Fruit fly (Drosophila melanogaster): ENCODE data around the gene Grasp65.

Gene Grasp65

dm6 chr3L:19922833-19923745 lies 1.7 kb upstream of the Grasp65 start, which contains the start of gene Pfdn6:
Pfdn6 (plus strand) TSS chr3L:19923671.
- TF ChIP-seq EcR (GFP tag; optimal IDR thresholded peaks at IDR 0.05): no peak
- TF ChIP-seq CG14655 (GFP tag; optimal IDR thresholded peaks at IDR 0.05): no peak
- TF ChIP-seq Pif1A (GFP tag; optimal IDR thresholded peaks at IDR 0.05): no peak
- TF ChIP-seq CG10348 (GFP tag; IDR thresholded peaks at IDR 0.05): no peak
- peak; percentile 57 for TF ChIP-seq CG15710 (tag; optimal IDR thresholded peaks at IDR 0.05)
- TF ChIP-seq CG12605 (GFP tag; IDR thresholded peaks at IDR 0.05): no peak
- no peak for TF ChIP-seq gl (tag; optimal IDR thresholded peaks at IDR 0.05)
- TF ChIP-seq CG13204 (GFP tag; optimal IDR thresholded peaks at IDR 0.05): no peak
- TF ChIP-seq CG4496 (GFP tag; IDR thresholded peaks at IDR 0.05): peak; percentile 61; the same call in 2 of the 3 replicates
- no peak for TF ChIP-seq D1 (tag; optimal IDR thresholded peaks at IDR 0.05)
- TF ChIP-seq CG17806 (tag; optimal IDR thresholded peaks at IDR 0.05): peak; percentile 21
- no peak for TF ChIP-seq Pif1B (GFP tag; optimal IDR thresholded peaks at IDR 0.05)
- peak; percentile 18 for TF ChIP-seq CG9948 (tag; optimal IDR thresholded peaks at IDR 0.05)
- no peak for TF ChIP-seq CG8159 (tag; optimal IDR thresholded peaks at IDR 0.05)
- peak; percentile 20 for TF ChIP-seq CG34367 (tag; optimal IDR thresholded peaks at IDR 0.05)
- TF ChIP-seq Ets98B (GFP tag; IDR thresholded peaks at IDR 0.05): peak; percentile 72
- TF ChIP-seq Snoo (tag; optimal IDR thresholded peaks at IDR 0.05): peak; percentile 35
- TF ChIP-seq CG8301 (tag; optimal IDR thresholded peaks at IDR 0.05): no peak
- peak; percentile 75 for TF ChIP-seq CG32121 (GFP tag; IDR thresholded peaks at IDR 0.05)
- TF ChIP-seq fd96Ca (GFP tag; IDR thresholded peaks at IDR 0.05): peak; percentile 92
- 0 out of 2 replicates have a peak, but pooled peaks have one; percentile 38 for TF ChIP-seq rn (GFP tag; IDR thresholded peaks at IDR 0.05)

dm6 chr3L:19928435-19929011 lies 3.8 kb downstream of the Grasp65 start, which contains the start of the genes CG8004 and RhoGDI:
CG8004 (minus strand) TSS chr3L:19928508.
RhoGDI (plus strand) TSS chr3L:19928743.
- TF ChIP-seq D1 (tag; optimal IDR thresholded peaks at IDR 0.05): no peak
- peak; percentile 29 for TF ChIP-seq CG9948 (tag; optimal IDR thresholded peaks at IDR 0.05)
- peak; percentile 50 for TF ChIP-seq CG17806 (tag; optimal IDR thresholded peaks at IDR 0.05)
- TF ChIP-seq Pif1B (GFP tag; optimal IDR thresholded peaks at IDR 0.05): no peak
- no peak for TF ChIP-seq Pif1A (GFP tag; optimal IDR thresholded peaks at IDR 0.05)
- TF ChIP-seq fd96Ca (GFP tag; IDR thresholded peaks at IDR 0.05): peak; percentile 47; the same call in 1 of the 3 replicates
- no peak for TF ChIP-seq CG32121 (GFP tag; IDR thresholded peaks at IDR 0.05)
- TF ChIP-seq CG10348 (GFP tag; IDR thresholded peaks at IDR 0.05): no peak
- no peak for TF ChIP-seq CG8301 (tag; optimal IDR thresholded peaks at IDR 0.05)
- no peak for TF ChIP-seq CG13204 (GFP tag; optimal IDR thresholded peaks at IDR 0.05)
- no peak for TF ChIP-seq CG12605 (GFP tag; IDR thresholded peaks at IDR 0.05)
- peak; percentile 15 for TF ChIP-seq Snoo (tag; optimal IDR thresholded peaks at IDR 0.05)
- TF ChIP-seq CG4496 (GFP tag; IDR thresholded peaks at IDR 0.05): 0 out of 3 replicates have a peak, but pooled peaks have one; percentile 39
- peak; percentile 55 for TF ChIP-seq CG8159 (tag; optimal IDR thresholded peaks at IDR 0.05)
- no peak for TF ChIP-seq rn (GFP tag; IDR thresholded peaks at IDR 0.05)
- no peak for TF ChIP-seq CG34367 (tag; optimal IDR thresholded peaks at IDR 0.05)
- TF ChIP-seq gl (tag; optimal IDR thresholded peaks at IDR 0.05): no peak
- peak; percentile 51 for TF ChIP-seq Ets98B (GFP tag; IDR thresholded peaks at IDR 0.05)
- no peak for TF ChIP-seq CG14655 (GFP tag; optimal IDR thresholded peaks at IDR 0.05)
- TF ChIP-seq CG15710 (tag; optimal IDR thresholded peaks at IDR 0.05): peak; percentile 39
- TF ChIP-seq EcR (GFP tag; optimal IDR thresholded peaks at IDR 0.05): no peak

- 0 out of 3 replicates have a peak, but pooled peaks have one; percentile 8 for TF ChIP-seq fd96Ca (GFP tag; IDR thresholded peaks at IDR 0.05)
- no peak for TF ChIP-seq CG13204 (GFP tag; optimal IDR thresholded peaks at IDR 0.05)
- TF ChIP-seq Ets98B (GFP tag; IDR thresholded peaks at IDR 0.05): peak; percentile 60
- peak; percentile 7 for TF ChIP-seq CG8301 (tag; optimal IDR thresholded peaks at IDR 0.05)
- TF ChIP-seq CG34367 (tag; optimal IDR thresholded peaks at IDR 0.05): no peak
- TF ChIP-seq CG32121 (GFP tag; IDR thresholded peaks at IDR 0.05): peak; percentile 53; the same call in 1 of the 2 replicates
- no peak for TF ChIP-seq CG14655 (GFP tag; optimal IDR thresholded peaks at IDR 0.05)
- peak; percentile 5 for TF ChIP-seq CG8159 (tag; optimal IDR thresholded peaks at IDR 0.05)
- peak; percentile 16 for TF ChIP-seq Snoo (tag; optimal IDR thresholded peaks at IDR 0.05)
- TF ChIP-seq CG9948 (tag; optimal IDR thresholded peaks at IDR 0.05): no peak
- peak; percentile 77 for TF ChIP-seq CG12605 (GFP tag; IDR thresholded peaks at IDR 0.05)
- no peak for TF ChIP-seq CG17806 (tag; optimal IDR thresholded peaks at IDR 0.05)
- TF ChIP-seq CG15710 (tag; optimal IDR thresholded peaks at IDR 0.05): no peak
These were observed 4.4 kb downstream of the Grasp65 start for dm6 chr3L:19929051-19929718.

DNA sequence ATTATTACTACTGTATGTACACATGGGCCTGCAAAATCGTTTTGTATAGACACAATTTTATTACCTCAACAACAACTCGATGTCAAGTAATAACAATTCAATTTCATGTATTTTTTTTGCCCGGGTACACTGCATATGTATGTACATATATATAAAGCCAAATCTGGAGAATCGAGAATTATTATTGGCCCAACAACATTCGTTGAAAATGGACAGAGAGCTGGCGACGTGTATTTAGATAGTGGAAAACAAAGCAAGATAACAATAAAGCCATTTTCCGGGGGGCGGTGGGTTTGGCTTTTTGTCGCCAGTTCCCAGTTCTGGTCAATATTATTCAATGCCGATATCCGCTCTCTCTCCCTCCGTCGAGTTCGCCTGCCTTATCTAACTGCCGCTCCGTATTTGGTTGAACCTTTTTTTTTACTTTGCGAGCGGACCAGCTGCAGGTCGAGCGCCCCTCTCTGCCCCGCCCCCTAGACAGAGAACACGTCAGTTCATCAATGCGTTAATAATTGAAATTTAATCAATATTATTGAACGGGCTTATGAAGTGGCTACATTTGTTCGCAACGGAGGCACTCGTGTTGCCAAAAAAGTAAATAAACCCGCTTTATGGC lies 5.1 kb downstream of the Grasp65 start:
- TF ChIP-seq CG10348 (GFP tag; IDR thresholded peaks at IDR 0.05) (no peak), CG13204 (GFP tag; optimal IDR thresholded peaks at IDR 0.05) (no peak)

- no peak for TF ChIP-seq CG8159 (tag; optimal IDR thresholded peaks at IDR 0.05)
- TF ChIP-seq EcR (GFP tag; optimal IDR thresholded peaks at IDR 0.05): no peak
- TF ChIP-seq CG17806 (tag; optimal IDR thresholded peaks at IDR 0.05): no peak
- no peak for TF ChIP-seq CG4496 (GFP tag; IDR thresholded peaks at IDR 0.05)
- no peak for TF ChIP-seq Ets98B (GFP tag; IDR thresholded peaks at IDR 0.05)
- TF ChIP-seq gl (tag; optimal IDR thresholded peaks at IDR 0.05): no peak
- TF ChIP-seq CG8301 (tag; optimal IDR thresholded peaks at IDR 0.05): no peak
- no peak for TF ChIP-seq CG10348 (GFP tag; IDR thresholded peaks at IDR 0.05)
- no peak for TF ChIP-seq Snoo (tag; optimal IDR thresholded peaks at IDR 0.05)
- no peak for TF ChIP-seq CG9948 (tag; optimal IDR thresholded peaks at IDR 0.05)
These were observed 6.6 kb downstream of the Grasp65 start, which contains the start of gene CG46462 for dm6 chr3L:19931391-19931790. CG46462 (plus strand) TSS chr3L:19931691.

Data from whole organism, pupa.